Worm (Caenorhabditis elegans) whole organism, mixed stage, embryonic: Measurements from ENCODE around the gene lec-2.

ENCODE experiments used
- M03D4.4 ChIP-seq: sonication (generic microtip); optimal IDR thresholded peaks from 2 replicates; lab custom pipeline; 2017; ENCODE audit warnings: mild to moderate bottlenecking, missing genetic modification characterization, missing compliant biosample characterization
- ceh-39 ChIP-seq: fragments of 150-350 bp; optimal IDR thresholded peaks from 2 replicates; lab custom pipeline; 2014; ENCODE audit warnings: missing biosample characterization, missing genetic modification characterization
- ceh-43 ChIP-seq: fragments of 200-800 bp; sonication (Bioruptor generic); optimal IDR thresholded peaks from 2 replicates; lab custom pipeline; 2018; ENCODE audit warnings: mild to moderate bottlenecking, missing genetic modification characterization, moderate library complexity, missing compliant biosample characterization
- ceh-83 ChIP-seq: fragments of 200-800 bp; sonication (Bioruptor generic); optimal IDR thresholded peaks from 2 replicates; lab custom pipeline; 2018; ENCODE audit warnings: mild to moderate bottlenecking, missing genetic modification characterization, missing compliant biosample characterization
- ces-1 ChIP-seq: fragments of 150-350 bp; optimal IDR thresholded peaks from 2 replicates; lab custom pipeline; 2014; ENCODE audit warnings: missing biosample characterization, missing genetic modification reagents, missing genetic modification characterization
- cnd-1 ChIP-seq: fragments of 200-800 bp; sonication (Bioruptor generic); optimal IDR thresholded peaks from 2 replicates; lab custom pipeline; 2018; ENCODE audit warnings: mild to moderate bottlenecking, missing genetic modification characterization, missing compliant biosample characterization
- drap-1 ChIP-seq: fragments of 200-800 bp; sonication (Bioruptor generic); optimal IDR thresholded peaks from 3 replicates; lab custom pipeline; 2018; ENCODE audit warnings: mild to moderate bottlenecking, missing genetic modification characterization, missing compliant biosample characterization
- elt-1 ChIP-seq: sonication (generic microtip); optimal IDR thresholded peaks from 2 replicates; lab custom pipeline; 2017; ENCODE audit warnings: missing genetic modification characterization, mild to moderate bottlenecking, missing compliant biosample characterization, antibody characterized with exemption, moderate library complexity, borderline replicate concordance; ENCODE audit not compliant: insufficient read depth
- elt-3 ChIP-seq: fragments of 150-350 bp; optimal IDR thresholded peaks from 2 replicates; lab custom pipeline; 2014; ENCODE audit warnings: missing biosample characterization, missing genetic modification characterization
- flh-1 ChIP-seq: fragments of 200-800 bp; sonication (Bioruptor generic); optimal IDR thresholded peaks from 2 replicates; lab custom pipeline; 2018; ENCODE audit warnings: mild to moderate bottlenecking, missing genetic modification characterization, moderate library complexity, missing compliant biosample characterization
- ham-2 ChIP-seq: fragments of 200-800 bp; sonication (Bioruptor generic); optimal IDR thresholded peaks from 2 replicates; lab custom pipeline; 2018; ENCODE audit warnings: mild to moderate bottlenecking, missing genetic modification characterization, missing compliant biosample characterization
- hlh-1 ChIP-seq: fragments of 150-350 bp; optimal IDR thresholded peaks from 2 replicates; lab custom pipeline; 2014; ENCODE audit warnings: missing biosample characterization, missing genetic modification reagents, missing genetic modification characterization
- lin-13 ChIP-seq: fragments of 150-350 bp; optimal IDR thresholded peaks from 2 replicates; lab custom pipeline; 2014; ENCODE audit warnings: missing biosample characterization, missing genetic modification characterization
- lin-32 ChIP-seq: fragments of 200-800 bp; sonication (Bioruptor generic); optimal IDR thresholded peaks from 2 replicates; lab custom pipeline; 2018; ENCODE audit warnings: mild to moderate bottlenecking, missing genetic modification characterization, missing compliant biosample characterization
- lsy-2 ChIP-seq: fragments of 150-350 bp; optimal IDR thresholded peaks from 2 replicates; lab custom pipeline; 2014; ENCODE audit warnings: missing biosample characterization, missing genetic modification characterization
- mab-5 ChIP-seq: fragments of 150-350 bp; optimal IDR thresholded peaks from 2 replicates; lab custom pipeline; 2014; ENCODE audit warnings: missing biosample characterization, missing genetic modification characterization
- mep-1 ChIP-seq: fragments of 150-350 bp; optimal IDR thresholded peaks from 2 replicates; lab custom pipeline; 2017; ENCODE audit warnings: missing biosample characterization, missing genetic modification reagents, missing genetic modification characterization, inconsistent platforms
- mls-2 ChIP-seq: sonication (generic microtip); optimal IDR thresholded peaks from 2 replicates; lab custom pipeline; 2016; ENCODE audit warnings: mild to moderate bottlenecking, missing genetic modification characterization, moderate library complexity, missing compliant biosample characterization
- nhr-12 ChIP-seq: fragments of 150-350 bp; optimal IDR thresholded peaks from 2 replicates; lab custom pipeline; 2014; ENCODE audit warnings: missing biosample characterization, missing genetic modification characterization
- nhr-2 ChIP-seq: fragments of 150-350 bp; optimal IDR thresholded peaks from 2 replicates; lab custom pipeline; 2014; ENCODE audit warnings: missing biosample characterization, missing genetic modification characterization
- nhr-237 ChIP-seq: fragments of 150-350 bp; optimal IDR thresholded peaks from 2 replicates; lab custom pipeline; 2014; ENCODE audit warnings: missing biosample characterization, missing genetic modification characterization
- nhr-76 ChIP-seq: sonication (generic microtip); optimal IDR thresholded peaks from 2 replicates; lab custom pipeline; 2017; ENCODE audit warnings: missing biosample characterization, missing genetic modification characterization
- pha-4 ChIP-seq: fragments of 150-350 bp; optimal IDR thresholded peaks from 2 replicates; lab custom pipeline; 2018; ENCODE audit warnings: missing biosample characterization, missing genetic modification reagents, missing genetic modification characterization
- sem-2 ChIP-seq: fragments of 200-800 bp; sonication (Bioruptor generic); optimal IDR thresholded peaks from 2 replicates; lab custom pipeline; 2018; ENCODE audit warnings: mild to moderate bottlenecking, missing genetic modification characterization, missing compliant biosample characterization
- snpc-4 ChIP-seq: fragments of 150-350 bp; optimal IDR thresholded peaks from 2 replicates; lab custom pipeline; 2014; ENCODE audit warnings: missing biosample characterization, missing genetic modification characterization
- sptf-1 ChIP-seq: sonication (generic microtip); optimal IDR thresholded peaks from 2 replicates; lab custom pipeline; 2017; ENCODE audit warnings: mild to moderate bottlenecking, missing genetic modification characterization, moderate library complexity, missing compliant biosample characterization
- unc-120 ChIP-seq: sonication (generic microtip); optimal IDR thresholded peaks from 2 replicates; lab custom pipeline; 2017; ENCODE audit warnings: missing genetic modification characterization, missing compliant biosample characterization; ENCODE audit not compliant: poor library complexity, severe bottlenecking
- unc-39 ChIP-seq: fragments of 150-350 bp; optimal IDR thresholded peaks from 2 replicates; lab custom pipeline; 2014; ENCODE audit warnings: missing biosample characterization, missing genetic modification characterization
- zip-8 ChIP-seq: fragments of 150-350 bp; optimal IDR thresholded peaks from 2 replicates; lab custom pipeline; 2014; ENCODE audit warnings: missing biosample characterization, missing genetic modification characterization
- ztf-11 ChIP-seq: fragments of 150-350 bp; optimal IDR thresholded peaks from 2 replicates; lab custom pipeline; 2014; ENCODE audit warnings: missing biosample characterization, missing genetic modification characterization

The lec-2 gene

ce11 chrII:9982437-9982836 is 33.5 kb downstream of the lec-2 start:
- TF ChIP-seq nhr-2 (tag; lab: Kevin White, UChicago) (no peak), lin-13 (tag; lab: Kevin White, UChicago) (no peak), ces-1 (GFP tag; lab: Kevin White, UChicago) (peak; percentile 93), drap-1 (GFP tag; lab: Kevin White, UChicago) (no peak), flh-1 (no peak), mab-5 (tag; lab: Kevin White, UChicago) (no peak)
- TF ChIP-seq, all 35 proteins: peak for 1

DNA sequence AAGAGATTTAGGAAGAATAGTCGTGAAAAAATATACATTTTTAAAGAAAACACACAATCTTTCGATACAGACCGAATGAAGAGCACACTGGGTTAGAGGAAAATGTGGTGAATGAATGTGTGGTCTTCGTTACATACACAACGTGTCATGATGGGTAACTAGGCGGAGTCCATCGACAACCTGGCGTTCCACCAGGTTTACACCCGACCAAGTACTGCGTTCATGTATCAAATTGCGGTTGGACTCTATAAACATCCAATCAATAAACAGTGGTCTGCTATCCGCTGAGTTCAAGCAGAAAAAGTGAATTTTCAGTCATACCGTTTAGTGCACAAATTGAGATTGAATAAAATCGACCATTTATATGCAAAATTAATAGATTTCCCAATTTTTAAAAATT is 34.2 kb downstream of the lec-2 start, which contains the start of gene sdz-38:
sdz-38 (minus strand) TSS at position 101 of the 400 bp plus-strand sequence.
- no peak for TF ChIP-seq ham-2 (GFP tag; lab: Kevin White, UChicago)
- no peak for TF ChIP-seq lin-13 (tag; lab: Kevin White, UChicago)
- no peak for TF ChIP-seq flh-1
- TF ChIP-seq mls-2: no peak
- no peak for TF ChIP-seq cnd-1 (tag; lab: Kevin White, UChicago)
- no peak for TF ChIP-seq M03D4.4
- TF ChIP-seq mep-1 (tag; lab: Kevin White, UChicago): no peak
- TF ChIP-seq zip-8 (tag; lab: Kevin White, UChicago): no peak

DNA sequence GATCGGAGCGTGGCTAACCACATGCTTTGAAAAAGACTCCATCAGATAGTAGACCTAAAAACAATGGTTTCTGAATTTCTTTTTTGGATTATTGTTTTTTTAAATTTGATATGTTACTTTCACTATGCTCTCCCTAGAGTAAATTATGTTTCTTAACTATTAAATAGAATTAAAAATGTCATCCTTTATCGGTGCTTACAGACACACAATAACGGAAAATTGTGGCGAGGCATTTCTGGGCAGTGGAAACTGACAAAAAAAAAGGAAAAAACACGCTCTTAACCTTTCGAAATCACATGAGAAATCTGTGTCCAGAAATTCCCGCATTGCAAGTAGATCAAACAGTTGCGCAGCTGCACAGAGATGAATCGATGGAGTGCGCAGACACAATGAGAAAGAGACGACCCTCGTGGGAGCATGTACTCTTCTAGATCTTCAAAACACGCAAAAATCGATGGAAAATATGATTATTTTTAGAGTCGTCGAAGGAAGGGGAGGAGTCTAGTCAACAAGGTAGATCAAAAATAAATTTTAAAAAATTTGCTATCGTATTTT is 35.8 kb downstream of the lec-2 start, which contains the start of gene ZK892.6:
ZK892.6 (minus strand) TSS at position 51 of the 555 bp plus-strand sequence.
- TF ChIP-seq ceh-43 (no peak), nhr-76 (tag; lab: Kevin White, UChicago) (no peak), M03D4.4 (no peak), sem-2 (GFP tag; lab: Kevin White, UChicago) (no peak), hlh-1 (tag; lab: Kevin White, UChicago) (no peak), elt-3 (no peak), lin-32 (GFP tag; lab: Kevin White, UChicago) (no peak), sptf-1 (no peak), unc-39 (no peak), zip-8 (tag; lab: Kevin White, UChicago) (no peak), nhr-12 (tag; lab: Kevin White, UChicago) (no peak), pha-4 (tag; lab: Kevin White, UChicago) (no peak), ztf-11 (tag; lab: Kevin White, UChicago) (no peak), snpc-4 (tag; lab: Kevin White, UChicago) (no peak), mep-1 (tag; lab: Kevin White, UChicago) (no peak), lsy-2 (tag; lab: Kevin White, UChicago) (no peak), ceh-39 (tag; lab: Kevin White, UChicago) (no peak)

DNA sequence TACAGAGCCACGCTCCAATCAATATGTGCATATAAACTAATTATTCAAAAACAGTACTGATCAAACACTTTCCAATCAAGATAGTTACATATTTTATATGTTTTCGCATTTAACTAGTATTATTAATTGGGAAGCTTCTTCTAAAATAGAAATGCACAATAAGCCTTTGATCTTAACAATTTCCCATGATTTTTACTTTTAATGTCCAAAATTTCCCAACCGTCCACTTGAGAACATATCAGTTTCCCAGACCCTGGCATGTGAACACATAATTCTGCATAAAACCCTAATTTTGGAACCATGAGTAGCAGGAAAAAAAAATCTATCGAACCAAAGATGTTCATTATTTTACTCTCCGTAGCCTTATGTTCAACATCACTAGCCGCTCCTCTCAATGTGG is 39.6 kb downstream of the lec-2 start, which contains the start of gene R53.8:
R53.8 (plus strand) TSS at position 301 of the 400 bp plus-strand sequence.
- TF ChIP-seq lin-32 (GFP tag; lab: Kevin White, UChicago) (no peak), lin-13 (tag; lab: Kevin White, UChicago) (no peak), ceh-39 (tag; lab: Kevin White, UChicago) (no peak), zip-8 (tag; lab: Kevin White, UChicago) (no peak), elt-3 (no peak), nhr-76 (tag; lab: Kevin White, UChicago) (no peak), nhr-237 (tag; lab: Kevin White, UChicago) (no peak), snpc-4 (tag; lab: Kevin White, UChicago) (no peak), ztf-11 (tag; lab: Kevin White, UChicago) (no peak), unc-39 (no peak), ham-2 (GFP tag; lab: Kevin White, UChicago) (no peak)
- TF ChIP-seq, all 35 proteins: peak for 0

ce11 chrII:9974967-9975366 is 41.0 kb downstream of the lec-2 start, which contains the start of gene aakg-5:
TSS of gene aakg-5 (minus strand) at chrII:9975125.
- TF ChIP-seq mls-2: no peak
- TF ChIP-seq drap-1 (GFP tag; lab: Kevin White, UChicago): no peak
- no peak for TF ChIP-seq ceh-43
- no peak for TF ChIP-seq snpc-4 (tag; lab: Kevin White, UChicago)
- TF ChIP-seq pha-4 (tag; lab: Kevin White, UChicago): peak; percentile 43
- TF ChIP-seq sptf-1: no peak
- TF ChIP-seq zip-8 (tag; lab: Kevin White, UChicago): no peak
- TF ChIP-seq unc-120 (tag; lab: Kevin White, UChicago): peak; percentile 4
- TF ChIP-seq, all 35 proteins: peak for 2

- TF ChIP-seq sptf-1: no peak
- no peak for TF ChIP-seq ceh-83 (GFP tag; lab: Kevin White, UChicago)
- TF ChIP-seq pha-4 (tag; lab: Kevin White, UChicago): no peak
- no peak for TF ChIP-seq mep-1 (tag; lab: Kevin White, UChicago)
- peak; percentile 52 for TF ChIP-seq elt-1 (tag; lab: Kevin White, UChicago)
These were observed 41.8 kb downstream of the lec-2 start for ce11 chrII:9974210-9974609.
